Worm (Caenorhabditis elegans) whole organism, early embryonic: ENCODE measurements around the gene ckb-4.

Experiments
- B0310.2 ChIP-seq: sonication (generic microtip); optimal IDR thresholded peaks from 2 replicates; lab custom pipeline; 2016; ENCODE audit warnings: mild to moderate bottlenecking, missing genetic modification characterization, missing compliant biosample characterization
- F13C5.2 ChIP-seq: sonication (generic microtip); optimal IDR thresholded peaks from 2 replicates; lab custom pipeline; 2017; ENCODE audit warnings: mild to moderate bottlenecking, missing genetic modification characterization, inconsistent platforms, missing compliant biosample characterization
- aly-1 ChIP-seq: sonication (generic microtip); optimal IDR thresholded peaks from 2 replicates; lab custom pipeline; 2016; ENCODE audit warnings: missing genetic modification characterization, missing compliant biosample characterization
- ama-1 ChIP-seq: fragments of 150-350 bp; optimal IDR thresholded peaks from 2 replicates; lab custom pipeline; 2014
- ceh-13 ChIP-seq: fragments of 200-800 bp; sonication (Bioruptor generic); optimal IDR thresholded peaks from 2 replicates; lab custom pipeline; 2018; ENCODE audit warnings: mild to moderate bottlenecking, missing genetic modification characterization, missing compliant biosample characterization
- ceh-36 ChIP-seq: sonication (generic microtip); optimal IDR thresholded peaks from 2 replicates; lab custom pipeline; 2016; ENCODE audit warnings: missing genetic modification characterization, inconsistent platforms, missing compliant biosample characterization
- ets-7 ChIP-seq: sonication (generic microtip); optimal IDR thresholded peaks from 2 replicates; lab custom pipeline; 2016; ENCODE audit warnings: missing genotype, missing genetic modification characterization, missing compliant biosample characterization
- flt-1 ChIP-seq: fragments of 200-800 bp; sonication (Bioruptor generic); IDR thresholded peaks from 2 replicates; pipeline ENCODE4 v1.3.6; 2022; ENCODE audit warnings: missing genetic modification characterization, missing compliant biosample characterization
- hmbx-1 ChIP-seq: sonication (generic microtip); optimal IDR thresholded peaks from 2 replicates; lab custom pipeline; 2016; ENCODE audit warnings: mild to moderate bottlenecking, missing genetic modification characterization, missing compliant biosample characterization
- hmg-4 ChIP-seq: fragments of 200-800 bp; sonication (Bioruptor generic); optimal IDR thresholded peaks from 2 replicates; lab custom pipeline; 2018; ENCODE audit warnings: mild to moderate bottlenecking, missing genetic modification characterization, missing compliant biosample characterization
- hnd-1 ChIP-seq: sonication (generic microtip); optimal IDR thresholded peaks from 2 replicates; lab custom pipeline; 2016; ENCODE audit warnings: missing genetic modification characterization, missing compliant biosample characterization
- pes-1 ChIP-seq: fragments of 200-800 bp; sonication (Bioruptor generic); IDR thresholded peaks from 2 replicates; pipeline ENCODE4 v1.3.6; 2022; ENCODE audit warnings: missing genetic modification reagents, missing genetic modification characterization, missing compliant biosample characterization
- scrt-1 ChIP-seq: fragments of 200-800 bp; sonication (Bioruptor generic); IDR thresholded peaks from 2 replicates; pipeline ENCODE4 v1.3.6; 2022; ENCODE audit warnings: missing genetic modification characterization, missing compliant biosample characterization
- sea-1 ChIP-seq: fragments of 200-800 bp; sonication (Bioruptor generic); conservative IDR thresholded peaks from 2 replicates; pipeline ENCODE4 v1.3.6; 2022; ENCODE audit warnings: missing genetic modification characterization, missing compliant biosample characterization
- tbx-11 ChIP-seq: fragments of 200-800 bp; sonication (Bioruptor generic); IDR thresholded peaks from 2 replicates; pipeline ENCODE4 v1.3.6; 2022; ENCODE audit warnings: missing genetic modification characterization, missing compliant biosample characterization
- tbx-37 ChIP-seq: fragments of 200-800 bp; sonication (Bioruptor generic); conservative IDR thresholded peaks from 2 replicates; pipeline ENCODE4 v1.3.6; 2022; ENCODE audit warnings: missing genetic modification reagents, missing genetic modification characterization, missing compliant biosample characterization
- tra-4 ChIP-seq: sonication (generic microtip); optimal IDR thresholded peaks from 2 replicates; lab custom pipeline; 2017; ENCODE audit warnings: missing genetic modification characterization, missing compliant biosample characterization

Gene ckb-4

ce11 chrV:2083869-2084268, 25.4 kb downstream of the ckb-4 start:
- no peak for TF ChIP-seq aly-1
- no peak for TF ChIP-seq hmbx-1
- TF ChIP-seq flt-1 (GFP tag; lab: Robert Waterston, UW): no peak
- no peak for TF ChIP-seq tra-4 (tag; lab: Kevin White, UChicago)
- no peak for TF ChIP-seq sea-1 (GFP tag; lab: Robert Waterston, UW)
- no peak for TF ChIP-seq tbx-11 (GFP tag; lab: Robert Waterston, UW)
- TF ChIP-seq pes-1 (GFP tag; lab: Robert Waterston, UW): no peak
- no peak for TF ChIP-seq tbx-37 (GFP tag; lab: Robert Waterston, UW)
- no peak for TF ChIP-seq F13C5.2
- no peak for TF ChIP-seq hmg-4 (GFP tag; lab: Kevin White, UChicago)

- TF ChIP-seq tbx-37 (GFP tag; lab: Robert Waterston, UW): no peak
- no peak for TF ChIP-seq B0310.2 (tag; lab: Kevin White, UChicago)
- no peak for TF ChIP-seq hmbx-1
- no peak for TF ChIP-seq hmg-4 (GFP tag; lab: Kevin White, UChicago)
- TF ChIP-seq scrt-1 (GFP tag; lab: Robert Waterston, UW): no peak
- no peak for TF ChIP-seq ceh-36 (tag; lab: Kevin White, UChicago)
- TF ChIP-seq hnd-1 (tag; lab: Kevin White, UChicago): no peak
These were observed 27.3 kb downstream of the ckb-4 start for ce11 chrV:2081894-2082293.

DNA sequence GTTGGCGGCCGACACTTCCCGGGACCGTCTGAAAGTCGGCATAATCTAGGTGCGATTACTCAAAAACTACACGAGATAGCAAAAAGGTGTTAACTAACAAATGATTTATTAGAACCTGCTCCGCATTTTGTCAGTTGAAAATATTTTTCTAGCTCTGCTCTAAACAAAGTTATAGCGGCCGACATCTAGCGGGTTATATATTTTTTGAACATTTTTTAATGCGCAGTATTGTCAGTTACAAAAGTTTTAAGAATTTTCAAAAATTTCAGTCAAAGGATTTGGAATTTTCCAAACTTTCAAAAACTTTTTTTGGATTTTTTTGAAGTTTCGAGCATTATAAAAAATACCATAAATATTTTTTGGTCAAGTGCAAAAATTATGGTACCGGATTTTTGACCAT, 28.0 kb downstream of the ckb-4 start:
- TF ChIP-seq ceh-13 (GFP tag; lab: Kevin White, UChicago): no peak
- no peak for TF ChIP-seq tra-4 (tag; lab: Kevin White, UChicago)
- TF ChIP-seq pes-1 (GFP tag; lab: Robert Waterston, UW): no peak
- TF ChIP-seq aly-1: no peak
- no peak for TF ChIP-seq ama-1
- TF ChIP-seq B0310.2 (tag; lab: Kevin White, UChicago): no peak
- TF ChIP-seq ets-7 (tag; lab: Kevin White, UChicago): no peak
- no peak for TF ChIP-seq hmg-4 (GFP tag; lab: Kevin White, UChicago)
- no peak for TF ChIP-seq F13C5.2
- no peak for TF ChIP-seq flt-1 (GFP tag; lab: Robert Waterston, UW)
- no peak for TF ChIP-seq tbx-11 (GFP tag; lab: Robert Waterston, UW)
- TF ChIP-seq hmbx-1: no peak
- no peak for TF ChIP-seq tbx-37 (GFP tag; lab: Robert Waterston, UW)
- no peak for TF ChIP-seq sea-1 (GFP tag; lab: Robert Waterston, UW)
- no peak for TF ChIP-seq scrt-1 (GFP tag; lab: Robert Waterston, UW)
- no peak for TF ChIP-seq ceh-36 (tag; lab: Kevin White, UChicago)
- no peak for TF ChIP-seq hnd-1 (tag; lab: Kevin White, UChicago)

DNA sequence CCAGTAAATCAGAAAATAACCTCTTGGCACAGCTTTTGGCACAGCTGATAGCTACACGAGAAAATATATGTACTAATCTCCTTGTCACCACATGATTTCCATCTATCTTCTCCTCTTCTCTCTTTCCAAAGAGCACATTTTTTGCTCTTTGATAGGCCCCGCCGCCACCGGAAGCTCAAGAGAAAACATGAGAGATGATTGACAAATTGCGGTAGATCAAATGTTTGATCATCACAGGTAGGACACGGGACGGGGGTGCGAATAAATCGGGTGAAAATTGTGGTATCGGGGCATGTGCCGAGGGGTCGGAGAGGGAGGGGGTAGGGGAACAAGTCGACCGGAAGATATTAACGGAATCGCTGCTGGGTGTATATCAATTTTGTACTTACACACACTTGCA, 33.2 kb downstream of the ckb-4 start:
- TF ChIP-seq flt-1 (GFP tag; lab: Robert Waterston, UW) (no peak), hmg-4 (GFP tag; lab: Kevin White, UChicago) (no peak), B0310.2 (tag; lab: Kevin White, UChicago) (no peak), hnd-1 (tag; lab: Kevin White, UChicago) (no peak), tra-4 (tag; lab: Kevin White, UChicago) (no peak), F13C5.2 (no peak), ama-1 (no peak), aly-1 (no peak), tbx-11 (GFP tag; lab: Robert Waterston, UW) (no peak), ceh-36 (tag; lab: Kevin White, UChicago) (no peak), ets-7 (tag; lab: Kevin White, UChicago) (no peak), ceh-13 (GFP tag; lab: Kevin White, UChicago) (no peak), scrt-1 (GFP tag; lab: Robert Waterston, UW) (no peak), pes-1 (GFP tag; lab: Robert Waterston, UW) (no peak), hmbx-1 (no peak), tbx-37 (GFP tag; lab: Robert Waterston, UW) (no peak)

ce11 chrV:2072807-2073206, 36.4 kb downstream of the ckb-4 start, which contains the start of gene Y40B10A.9:
Y40B10A.9 (minus strand) TSS chrV:2072907.
- TF ChIP-seq hnd-1 (tag; lab: Kevin White, UChicago): no peak
- TF ChIP-seq tbx-37 (GFP tag; lab: Robert Waterston, UW): no peak
- no peak for TF ChIP-seq tbx-11 (GFP tag; lab: Robert Waterston, UW)
- no peak for TF ChIP-seq F13C5.2
- no peak for TF ChIP-seq ceh-13 (GFP tag; lab: Kevin White, UChicago)
- no peak for TF ChIP-seq hmbx-1
- TF ChIP-seq tra-4 (tag; lab: Kevin White, UChicago): no peak
- TF ChIP-seq sea-1 (GFP tag; lab: Robert Waterston, UW): no peak
- no peak for TF ChIP-seq hmg-4 (GFP tag; lab: Kevin White, UChicago)
- TF ChIP-seq B0310.2 (tag; lab: Kevin White, UChicago): no peak
- TF ChIP-seq ceh-36 (tag; lab: Kevin White, UChicago): no peak
- TF ChIP-seq pes-1 (GFP tag; lab: Robert Waterston, UW): no peak
- TF ChIP-seq scrt-1 (GFP tag; lab: Robert Waterston, UW): no peak
- no peak for TF ChIP-seq ama-1
- no peak for TF ChIP-seq aly-1
- TF ChIP-seq flt-1 (GFP tag; lab: Robert Waterston, UW): no peak
- no peak for TF ChIP-seq ets-7 (tag; lab: Kevin White, UChicago)

ce11 chrV:2068728-2069443, 40.3 kb downstream of the ckb-4 start:
- TF ChIP-seq flt-1 (GFP tag; lab: Robert Waterston, UW): no peak
- TF ChIP-seq B0310.2 (tag; lab: Kevin White, UChicago): no peak
- no peak for TF ChIP-seq ets-7 (tag; lab: Kevin White, UChicago)
- TF ChIP-seq scrt-1 (GFP tag; lab: Robert Waterston, UW): no peak
- no peak for TF ChIP-seq sea-1 (GFP tag; lab: Robert Waterston, UW)
- no peak for TF ChIP-seq F13C5.2
- no peak for TF ChIP-seq tbx-11 (GFP tag; lab: Robert Waterston, UW)
